Fruit fly (Drosophila melanogaster): Measurements from ENCODE around the gene tHMG2.

The tHMG2 gene

DNA sequence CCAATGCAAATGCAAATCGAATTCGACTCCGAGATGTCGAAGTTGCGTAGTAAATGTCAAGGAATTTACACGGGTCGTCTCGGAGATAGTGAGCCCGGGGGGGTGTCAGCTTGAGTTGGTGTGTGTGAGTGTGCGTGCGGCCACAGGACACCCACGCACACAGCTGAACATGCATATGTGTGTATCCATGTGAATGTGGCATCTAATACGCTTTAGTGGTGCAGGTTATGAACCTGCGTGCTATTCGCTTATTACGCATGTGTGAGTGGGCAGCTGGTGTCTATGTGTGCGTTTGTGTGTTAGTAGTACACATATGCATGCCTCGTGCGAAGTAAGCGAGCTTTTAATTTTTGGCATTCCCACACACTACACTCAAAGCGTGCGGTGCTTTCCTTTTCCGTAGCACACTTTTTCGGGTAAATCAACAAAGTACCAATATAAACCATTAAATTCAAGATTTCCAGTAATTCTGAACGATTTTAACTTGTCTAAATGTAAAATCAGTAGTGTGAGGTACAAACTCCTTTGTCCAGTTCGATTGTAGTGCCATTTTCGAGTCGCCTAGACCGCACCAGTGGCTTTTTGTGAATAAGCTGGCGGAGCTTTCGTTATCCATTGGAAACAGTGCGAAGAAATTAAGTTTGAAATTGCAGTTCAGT, 23.8 kb upstream of the tHMG2 start (continued):
- TF ChIP-seq CG10321 (GFP tag; IDR thresholded peaks at IDR 0.05): peak; percentile 54; the same call in 1 of the 2 replicates
- TF ChIP-seq vfl (GFP tag; optimal IDR thresholded peaks at IDR 0.05): peak; percentile 84
- no peak for TF ChIP-seq HLH4C (GFP tag; IDR thresholded peaks at IDR 0.05; ENCODE audit: partially characterized antibody)
- TF ChIP-seq CG10565 (GFP tag; optimal IDR thresholded peaks at IDR 0.05): peak; percentile 51
- TF ChIP-seq mam (GFP tag; optimal IDR thresholded peaks at IDR 0.05): peak; percentile 93
- TF ChIP-seq CG7357 (GFP tag; IDR thresholded peaks at IDR 0.05): peak; percentile 69; the same call in 2 of the 3 replicates
- TF ChIP-seq nom (GFP tag; optimal IDR thresholded peaks at IDR 0.05): no peak
- TF ChIP-seq cato (GFP tag; optimal IDR thresholded peaks at IDR 0.05; ENCODE audit: borderline replicate concordance): peak; percentile 59
- no peak for TF ChIP-seq Eip74EF (GFP tag; optimal IDR thresholded peaks at IDR 0.05)
- peak; percentile 98 for TF ChIP-seq Med (GFP tag)
- peak; percentile 72 for TF ChIP-seq ken (GFP tag; IDR thresholded peaks at IDR 0.05)
- peak; percentile 85 for TF ChIP-seq slp2 (GFP tag; optimal IDR thresholded peaks at IDR 0.05)
- TF ChIP-seq luna (GFP tag; optimal IDR thresholded peaks at IDR 0.05): peak; percentile 70
- TF ChIP-seq CG18599 (GFP tag; optimal IDR thresholded peaks at IDR 0.05): peak; percentile 97
- peak; percentile 75 for TF ChIP-seq CG1602 (GFP tag; optimal IDR thresholded peaks at IDR 0.05)
- TF ChIP-seq CG3847 (GFP tag; IDR thresholded peaks at IDR 0.05): peak; percentile 88
- no peak for TF ChIP-seq CG2199 (GFP tag; IDR thresholded peaks at IDR 0.05)
- peak; percentile 68 for TF ChIP-seq ssp (GFP tag; IDR thresholded peaks at IDR 0.05)
- TF ChIP-seq CG18619 (GFP tag; optimal IDR thresholded peaks at IDR 0.05): peak; percentile 85
- TF ChIP-seq ems (GFP tag; optimal IDR thresholded peaks at IDR 0.05): peak; percentile 79
- no peak for TF ChIP-seq lola (GFP tag; optimal IDR thresholded peaks at IDR 0.05)
- peak; percentile 44 for TF ChIP-seq CG13123 (GFP tag; optimal IDR thresholded peaks at IDR 0.05)
- peak; percentile 89 for TF ChIP-seq jumu (GFP tag; optimal IDR thresholded peaks at IDR 0.05)
- TF ChIP-seq CG11247 (GFP tag; IDR thresholded peaks at IDR 0.05): peak; percentile 81
- no peak for TF ChIP-seq Trl (optimal IDR thresholded peaks at IDR 0.05)
- TF ChIP-seq Trl (GFP tag; optimal IDR thresholded peaks at IDR 0.05): peak; percentile 91
- peak; percentile 82 for TF ChIP-seq phol (tag; optimal IDR thresholded peaks at IDR 0.05)
- TF ChIP-seq CG3838 (GFP tag; optimal IDR thresholded peaks at IDR 0.05): no peak
- TF ChIP-seq CG8944 (GFP tag; optimal IDR thresholded peaks at IDR 0.05): peak; percentile 80
- peak; percentile 79; the same call in 1 of the 3 replicates for TF ChIP-seq CG34422 (GFP tag; IDR thresholded peaks at IDR 0.05)
- TF ChIP-seq CG7987 (GFP tag; optimal IDR thresholded peaks at IDR 0.05): peak; percentile 79
- TF ChIP-seq H2.0 (GFP tag; IDR thresholded peaks at IDR 0.05): peak; percentile 81
- peak; percentile 79 for TF ChIP-seq Gug (GFP tag; IDR thresholded peaks at IDR 0.05)
- TF ChIP-seq NC2α (GFP tag; optimal IDR thresholded peaks at IDR 0.05): peak; percentile 23
- TF ChIP-seq CG8388 (GFP tag; optimal IDR thresholded peaks at IDR 0.05): peak; percentile 73
- peak; percentile 70 for TF ChIP-seq btn (GFP tag; optimal IDR thresholded peaks at IDR 0.05)
- TF ChIP-seq Adf1 (GFP tag; IDR thresholded peaks at IDR 0.05): peak; percentile 34; the same call in 1 of the 2 replicates
- peak; percentile 33; the same call in 1 of the 2 replicates for TF ChIP-seq Lim3 (GFP tag; IDR thresholded peaks at IDR 0.05)
- TF ChIP-seq MBD-R2 (GFP tag; IDR thresholded peaks at IDR 0.05): peak; percentile 48; the same call in 1 of the 2 replicates
- peak; percentile 62 for TF ChIP-seq salm (tag; optimal IDR thresholded peaks at IDR 0.05)
- no peak for TF ChIP-seq eve (GFP tag; optimal IDR thresholded peaks at IDR 0.05)
- peak; percentile 74 for TF ChIP-seq dimm (GFP tag; IDR thresholded peaks at IDR 0.05)
- peak; percentile 84 for TF ChIP-seq Sox100B (GFP tag; optimal IDR thresholded peaks at IDR 0.05)
- peak; percentile 75 for TF ChIP-seq odd (GFP tag; optimal IDR thresholded peaks at IDR 0.05)
- no peak for TF ChIP-seq CG1832 (GFP tag; optimal IDR thresholded peaks at IDR 0.05)
- peak; percentile 87 for TF ChIP-seq unpg (GFP tag; optimal IDR thresholded peaks at IDR 0.05)
- peak; percentile 72 for TF ChIP-seq Asciz (GFP tag; optimal IDR thresholded peaks at IDR 0.05)
- TF ChIP-seq Hr3 (GFP tag; optimal IDR thresholded peaks at IDR 0.05): peak; percentile 84
- no peak for TF ChIP-seq mld (GFP tag; IDR thresholded peaks at IDR 0.05; ENCODE audit: partially characterized antibody)
- peak; percentile 7 for TF ChIP-seq ftz-f1 (GFP tag; optimal IDR thresholded peaks at IDR 0.05)
